Fruit fly (Drosophila melanogaster): ENCODE results near the gene Rilpl.

The Rilpl gene

DNA sequence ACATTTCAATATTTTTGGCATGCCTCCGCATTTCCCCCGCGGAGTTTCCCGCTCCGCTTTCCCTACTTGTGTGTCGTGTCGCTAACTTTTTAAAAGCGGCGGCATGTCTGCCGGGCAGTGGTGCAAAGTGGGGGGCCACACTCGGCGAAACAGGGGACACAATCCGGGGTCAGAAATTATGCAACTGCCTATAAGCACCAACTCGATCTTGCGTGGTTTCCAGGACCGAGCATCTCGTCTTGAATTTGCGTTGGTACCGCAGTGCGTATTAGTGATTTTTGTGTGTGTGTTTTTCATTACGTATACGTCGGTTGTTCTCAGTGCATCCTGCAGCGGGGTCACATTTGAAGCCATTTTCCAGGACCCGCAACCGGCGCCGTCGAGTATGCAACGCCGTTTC, 14.8 kb downstream of the Rilpl start:
- TF ChIP-seq insv (optimal IDR thresholded peaks at IDR 0.05) (no peak), psq (optimal IDR thresholded peaks at IDR 0.05) (no peak), h (optimal IDR thresholded peaks at IDR 0.05) (no peak), Sin3A (optimal IDR thresholded peaks at IDR 0.05) (no peak), ttk (optimal IDR thresholded peaks at IDR 0.05) (no peak), Myc (optimal IDR thresholded peaks at IDR 0.05) (no peak)

DNA sequence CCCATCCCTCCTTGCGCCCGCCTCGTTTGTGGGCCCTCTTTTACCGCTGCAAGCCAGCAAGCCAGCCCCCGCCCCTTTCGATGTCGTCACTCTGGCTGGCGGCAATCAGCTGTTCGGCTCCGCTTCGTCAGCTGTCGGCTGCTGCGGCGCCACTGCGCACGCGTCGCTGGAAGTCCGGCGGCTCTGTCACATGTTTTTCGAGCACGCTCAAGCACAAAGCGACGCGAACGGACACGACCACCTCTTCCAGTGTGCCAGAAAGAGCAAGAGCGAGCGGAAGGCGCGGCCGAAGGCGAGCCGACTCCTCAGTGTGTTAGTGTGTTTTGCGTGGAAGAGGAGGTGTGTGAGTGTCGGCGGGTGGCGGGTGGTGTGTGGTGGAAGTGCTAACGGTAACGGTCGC, 16.1 kb downstream of the Rilpl start, which contains the start of gene futsch:
TSS of gene futsch (plus strand) at position 106 of the 400 bp plus-strand sequence.
- no peak for TF ChIP-seq Sin3A (optimal IDR thresholded peaks at IDR 0.05)
- TF ChIP-seq ttk (optimal IDR thresholded peaks at IDR 0.05): no peak
- no peak for TF ChIP-seq insv (optimal IDR thresholded peaks at IDR 0.05)
- no peak for TF ChIP-seq h (optimal IDR thresholded peaks at IDR 0.05)
- no peak for TF ChIP-seq Myc (optimal IDR thresholded peaks at IDR 0.05)
- TF ChIP-seq psq (optimal IDR thresholded peaks at IDR 0.05): no peak

DNA sequence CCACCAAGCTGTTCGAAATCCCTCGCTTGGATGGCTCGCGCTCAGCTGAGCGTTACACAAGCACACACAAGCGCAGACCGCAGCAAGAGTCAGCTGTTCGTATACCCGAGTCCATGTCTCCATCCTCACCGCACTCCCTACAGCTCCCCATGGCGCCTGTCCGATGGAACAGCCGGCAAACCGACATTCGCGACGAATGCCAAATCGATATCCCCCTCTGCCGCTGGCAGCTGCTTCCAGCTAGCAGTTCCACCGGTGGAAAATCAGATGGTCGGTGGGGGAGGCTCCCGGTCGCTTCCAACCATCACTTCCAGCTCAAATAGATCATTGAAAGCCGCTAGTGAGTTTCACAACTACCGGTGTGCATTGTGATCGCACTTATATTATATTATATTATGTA, 17.5 kb downstream of the Rilpl start:
- no peak for TF ChIP-seq Sin3A (optimal IDR thresholded peaks at IDR 0.05)
- no peak for TF ChIP-seq Myc (optimal IDR thresholded peaks at IDR 0.05)
- no peak for TF ChIP-seq psq (optimal IDR thresholded peaks at IDR 0.05)
- TF ChIP-seq ttk (optimal IDR thresholded peaks at IDR 0.05): no peak
- TF ChIP-seq insv (optimal IDR thresholded peaks at IDR 0.05): no peak
- TF ChIP-seq h (optimal IDR thresholded peaks at IDR 0.05): no peak

DNA sequence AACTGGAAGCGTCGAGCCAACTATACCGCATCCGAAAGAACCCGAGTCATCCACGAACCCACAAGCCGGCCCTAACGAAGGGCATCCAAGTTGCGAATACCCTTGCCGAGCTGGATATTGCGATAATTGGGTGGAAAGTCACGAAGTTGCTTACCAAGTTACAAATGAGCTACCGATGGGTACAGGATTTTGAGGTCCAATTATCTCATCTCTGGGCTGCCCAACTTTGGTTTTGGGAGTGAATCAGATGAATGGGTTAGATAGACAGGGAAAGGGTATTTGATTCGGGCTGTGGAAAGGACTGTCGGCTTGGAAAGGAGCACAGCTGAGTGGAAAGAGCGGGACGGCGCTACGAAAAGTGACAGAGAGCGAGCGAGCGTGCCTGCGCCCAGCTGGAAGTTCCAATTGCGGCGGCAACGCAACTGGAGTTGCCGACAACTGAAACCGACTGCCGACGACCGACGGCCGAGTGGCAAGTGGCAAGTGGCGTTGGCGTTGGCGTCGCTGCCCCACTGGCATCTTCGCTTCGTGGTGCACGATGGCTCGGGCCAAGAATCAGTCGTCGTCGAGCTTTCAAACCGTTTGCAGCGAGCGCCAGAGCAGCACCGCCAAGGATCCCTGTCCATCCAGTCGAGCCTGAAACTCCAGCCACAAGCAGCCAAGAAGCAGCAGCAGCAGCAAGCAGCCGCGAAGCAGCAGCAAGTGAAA, 18.5 kb downstream of the Rilpl start:
- TF ChIP-seq h (optimal IDR thresholded peaks at IDR 0.05) (no peak), ttk (optimal IDR thresholded peaks at IDR 0.05) (no peak), Myc (optimal IDR thresholded peaks at IDR 0.05) (no peak), psq (optimal IDR thresholded peaks at IDR 0.05) (no peak), insv (optimal IDR thresholded peaks at IDR 0.05) (no peak), Sin3A (optimal IDR thresholded peaks at IDR 0.05) (no peak)

DNA sequence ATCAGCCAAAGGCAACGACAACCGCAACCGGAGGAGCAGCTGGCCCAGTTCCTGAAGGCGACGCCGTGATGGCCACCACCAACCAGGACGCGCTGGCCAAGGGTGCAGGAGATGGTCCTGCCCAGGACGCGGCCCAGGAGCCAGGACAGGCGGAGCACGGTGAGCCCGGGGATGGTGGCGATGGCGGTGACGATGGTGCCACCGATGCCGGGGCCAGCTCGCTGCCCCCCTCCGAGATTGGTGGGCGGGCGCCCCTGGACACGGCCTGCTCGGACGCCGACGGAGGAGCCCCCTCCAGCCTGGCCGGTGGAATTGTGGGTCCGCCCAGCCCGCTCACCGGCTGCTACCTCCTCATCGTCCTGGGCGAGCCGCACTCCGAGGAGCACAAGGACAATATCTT, 21.4 kb downstream of the Rilpl start:
- TF ChIP-seq Sin3A (optimal IDR thresholded peaks at IDR 0.05) (no peak), h (optimal IDR thresholded peaks at IDR 0.05) (no peak), ttk (optimal IDR thresholded peaks at IDR 0.05) (no peak), insv (optimal IDR thresholded peaks at IDR 0.05) (no peak), Myc (optimal IDR thresholded peaks at IDR 0.05) (no peak), psq (optimal IDR thresholded peaks at IDR 0.05) (no peak)

Data from Kc167 (cell line).